Worm (Caenorhabditis elegans): Measurements from ENCODE around the gene T15B7.15.

DNA sequence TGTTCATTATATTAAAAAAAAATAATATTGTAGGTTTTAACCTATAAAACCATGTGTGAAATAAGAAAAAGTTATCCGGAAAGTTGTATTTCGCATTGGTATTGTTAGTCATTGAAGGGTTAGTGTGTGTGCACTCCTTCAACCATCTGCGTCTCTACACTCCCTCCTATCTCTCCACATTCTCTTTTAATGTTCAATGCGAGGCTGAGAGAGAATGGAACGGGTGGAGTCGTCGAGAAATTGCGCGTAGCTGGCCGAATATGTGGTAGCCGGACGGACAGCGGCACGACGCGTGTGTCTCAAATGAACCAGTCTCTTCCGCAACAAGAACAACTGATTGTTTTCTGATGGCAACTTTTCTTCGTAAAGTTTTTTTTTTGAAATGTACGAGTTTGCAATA is 41.6 kb downstream of the T15B7.15 start:
- TF ChIP-seq lin-13 (GFP tag; optimal IDR thresholded peaks at IDR 0.05): no peak
- TF ChIP-seq elt-3 (tag; optimal IDR thresholded peaks at IDR 0.05): no peak
- TF ChIP-seq aly-2 (tag; optimal IDR thresholded peaks at IDR 0.05): no peak
- TF ChIP-seq elt-1 (tag; optimal IDR thresholded peaks at IDR 0.05): no peak
- TF ChIP-seq ceh-82 (tag; optimal IDR thresholded peaks at IDR 0.05): no peak
- TF ChIP-seq ztf-11 (tag; optimal IDR thresholded peaks at IDR 0.05): no peak
- no peak for TF ChIP-seq mab-5 (tag; optimal IDR thresholded peaks at IDR 0.05)
- no peak for TF ChIP-seq blmp-1 (tag; optimal IDR thresholded peaks at IDR 0.05; ENCODE audit: insufficient read depth)
- no peak for TF ChIP-seq R02D3.7 (tag; optimal IDR thresholded peaks at IDR 0.05)
- TF ChIP-seq nhr-12 (tag; optimal IDR thresholded peaks at IDR 0.05): no peak
- TF ChIP-seq nhr-25 (tag; optimal IDR thresholded peaks at IDR 0.05): peak; percentile 41
- TF ChIP-seq fos-1 (tag; optimal IDR thresholded peaks at IDR 0.05): peak; percentile 87
- no peak for TF ChIP-seq ztf-4 (tag; optimal IDR thresholded peaks at IDR 0.05)

All from whole organism, L2 larva.